Fruit fly (Drosophila melanogaster) whole organism, embryonic: Measurements from ENCODE around the gene beta4GalNAcTB.

Experiments used
- Adf1 ChIP-seq: fragments of 200-800 bp; sonication (Bioruptor generic); IDR thresholded peaks from 2 replicates; pipeline ENCODE4 v1.3.6; 2022; ENCODE audit warnings: missing biosample characterization, missing genetic modification characterization
- Aef1 ChIP-seq: fragments of 200-800 bp; sonication (Bioruptor generic); IDR thresholded peaks from 3 replicates; pipeline ENCODE4 v1.3.6; 2022; ENCODE audit warnings: missing biosample characterization, missing genetic modification characterization
- Antp ChIP-seq: fragments of 200-800 bp; sonication (Bioruptor generic); optimal IDR thresholded peaks from 3 replicates; lab custom pipeline; 2016; ENCODE audit warnings: missing biosample characterization, missing genetic modification characterization
- B-H2 ChIP-seq: fragments of 200-800 bp; sonication (Bioruptor generic); optimal IDR thresholded peaks from 2 replicates; lab custom pipeline; 2018; ENCODE audit warnings: missing biosample characterization, mild to moderate bottlenecking, missing genetic modification characterization
- BEAF-32 ChIP-seq: fragments of 200-800 bp; sonication (Bioruptor generic); optimal IDR thresholded peaks from 3 replicates; lab custom pipeline; 2017; ENCODE audit warnings: missing biosample characterization, missing genetic modification characterization, mild to moderate bottlenecking, moderate library complexity, missing genetic modification reagents
- BtbVII ChIP-seq: fragments of 200-800 bp; sonication (Bioruptor generic); optimal IDR thresholded peaks from 3 replicates; lab custom pipeline; 2017; ENCODE audit warnings: missing biosample characterization, mild to moderate bottlenecking, missing genetic modification characterization
- CG10209 ChIP-seq: fragments of 200-800 bp; sonication (Bioruptor generic); optimal IDR thresholded peaks from 3 replicates; lab custom pipeline; 2017; ENCODE audit warnings: missing biosample characterization, mild to moderate bottlenecking, missing genetic modification characterization, missing genetic modification reagents
- CG10431 ChIP-seq: fragments of 200-800 bp; sonication (Bioruptor generic); optimal IDR thresholded peaks from 3 replicates; lab custom pipeline; 2018; ENCODE audit warnings: missing biosample characterization, mild to moderate bottlenecking, missing genetic modification characterization
- CG11085 ChIP-seq: fragments of 200-800 bp; sonication (Bioruptor generic); IDR thresholded peaks from 2 replicates; pipeline ENCODE4 v1.3.6; 2022; ENCODE audit warnings: missing biosample characterization, missing genetic modification characterization
- CG12104 ChIP-seq: fragments of 200-800 bp; sonication (Bioruptor generic); optimal IDR thresholded peaks from 3 replicates; lab custom pipeline; 2016; ENCODE audit warnings: missing biosample characterization, missing genetic modification characterization
- CG12155 ChIP-seq: fragments of 200-800 bp; sonication (Bioruptor generic); optimal IDR thresholded peaks from 3 replicates; lab custom pipeline; 2016; ENCODE audit warnings: missing biosample characterization, missing genetic modification characterization
- CG1233 ChIP-seq: fragments of 200-800 bp; sonication (Bioruptor generic); optimal IDR thresholded peaks from 4 replicates; lab custom pipeline; 2018; ENCODE audit warnings: missing biosample characterization, mild to moderate bottlenecking, missing genetic modification characterization
- CG17912 ChIP-seq: fragments of 200-800 bp; sonication (Bioruptor generic); optimal IDR thresholded peaks from 2 replicates; lab custom pipeline; 2018; ENCODE audit warnings: missing biosample characterization, mild to moderate bottlenecking, missing genetic modification characterization
- CG4282 ChIP-seq: fragments of 200-800 bp; sonication (Bioruptor generic); optimal IDR thresholded peaks from 2 replicates; lab custom pipeline; 2016; ENCODE audit warnings: missing biosample characterization, missing genetic modification characterization
- CG4730 ChIP-seq: fragments of 200-800 bp; sonication (Bioruptor generic); IDR thresholded peaks from 2 replicates; pipeline ENCODE4 v1.3.6; 2022; ENCODE audit warnings: missing biosample characterization, missing genetic modification characterization
- CG5180 ChIP-seq: fragments of 200-800 bp; sonication (Bioruptor generic); optimal IDR thresholded peaks from 3 replicates; lab custom pipeline; 2017; ENCODE audit warnings: missing biosample characterization, missing genetic modification characterization, mild to moderate bottlenecking, moderate library complexity, missing genetic modification reagents
- CG6813 ChIP-seq: fragments of 200-800 bp; sonication (Bioruptor generic); optimal IDR thresholded peaks from 2 replicates; lab custom pipeline; 2017; ENCODE audit warnings: missing biosample characterization, missing genetic modification characterization, mild to moderate bottlenecking, moderate library complexity, missing genetic modification reagents
- CG8478 ChIP-seq: fragments of >200 bp; optimal IDR thresholded peaks from 2 replicates; lab custom pipeline; 2018
- Chrac-16 ChIP-seq: fragments of 200-800 bp; sonication (Bioruptor generic); optimal IDR thresholded peaks from 3 replicates; lab custom pipeline; 2016; ENCODE audit warnings: missing biosample characterization, missing genetic modification characterization
- CoRest ChIP-seq: fragments of 200-800 bp; sonication (Bioruptor generic); optimal IDR thresholded peaks from 3 replicates; lab custom pipeline; 2018; ENCODE audit warnings: missing biosample characterization, mild to moderate bottlenecking, missing genetic modification characterization, moderate library complexity
- D19A ChIP-seq: fragments of 200-800 bp; optimal IDR thresholded peaks from 3 replicates; lab custom pipeline; 2019; ENCODE audit warnings: missing biosample characterization, mild to moderate bottlenecking, missing genetic modification characterization, moderate library complexity
- Dfd ChIP-seq, 2 experiments: fragments of >200 bp; optimal IDR thresholded peaks; 2 replicates each; lab custom pipeline; 2017; ENCODE audit warnings: missing biosample characterization in 2 of 2, missing genetic modification characterization in 2 of 2
- Dip3 ChIP-seq: fragments of 200-800 bp; sonication (Bioruptor generic); optimal IDR thresholded peaks from 3 replicates; lab custom pipeline; 2016; ENCODE audit warnings: missing biosample characterization, missing genetic modification characterization
- HLH54F ChIP-seq: fragments of 200-800 bp; sonication (Bioruptor generic); optimal IDR thresholded peaks from 3 replicates; lab custom pipeline; 2016; ENCODE audit warnings: missing biosample characterization, missing genetic modification characterization
- Hey ChIP-seq: fragments of 200-800 bp; sonication (Bioruptor generic); optimal IDR thresholded peaks from 3 replicates; lab custom pipeline; 2018; ENCODE audit warnings: missing biosample characterization, mild to moderate bottlenecking, missing genetic modification characterization
- Hr39 ChIP-seq: fragments of >200 bp; optimal IDR thresholded peaks from 2 replicates; lab custom pipeline; 2017
- Lim3 ChIP-seq: fragments of 200-800 bp; sonication (Bioruptor generic); IDR thresholded peaks from 2 replicates; pipeline ENCODE4 v1.3.6; 2022; ENCODE audit warnings: missing biosample characterization, missing genetic modification characterization
- Mes4 ChIP-seq: fragments of 200-800 bp; sonication (Bioruptor generic); optimal IDR thresholded peaks from 2 replicates; lab custom pipeline; 2016; ENCODE audit warnings: missing biosample characterization, missing genetic modification characterization
- Myb ChIP-seq: fragments of 200-800 bp; sonication (Bioruptor generic); optimal IDR thresholded peaks from 2 replicates; lab custom pipeline; 2016; ENCODE audit warnings: missing biosample characterization, missing genetic modification characterization
- NC2β ChIP-seq: fragments of 200-800 bp; sonication (Bioruptor generic); optimal IDR thresholded peaks from 2 replicates; lab custom pipeline; 2016; ENCODE audit warnings: missing biosample characterization, missing genetic modification characterization
- Neu2 ChIP-seq: fragments of 200-800 bp; sonication (Bioruptor generic); optimal IDR thresholded peaks from 3 replicates; lab custom pipeline; 2016; ENCODE audit warnings: missing biosample characterization, missing genetic modification characterization, borderline replicate concordance
- Nf-YB ChIP-seq: fragments of 200-800 bp; sonication (Bioruptor generic); optimal IDR thresholded peaks from 3 replicates; lab custom pipeline; 2019; ENCODE audit warnings: missing biosample characterization, mild to moderate bottlenecking, missing genetic modification characterization, moderate library complexity
- Ssrp ChIP-seq: fragments of 200-800 bp; sonication (Bioruptor generic); optimal IDR thresholded peaks from 2 replicates; lab custom pipeline; 2018; ENCODE audit warnings: missing biosample characterization, mild to moderate bottlenecking, missing genetic modification characterization, moderate library complexity
- Vsx1 ChIP-seq: fragments of 200-800 bp; sonication (Bioruptor generic); optimal IDR thresholded peaks from 2 replicates; lab custom pipeline; 2017; ENCODE audit warnings: missing biosample characterization, mild to moderate bottlenecking, missing genetic modification characterization, missing genetic modification reagents
- YL-1 ChIP-seq: fragments of 200-800 bp; sonication (Bioruptor generic); optimal IDR thresholded peaks from 3 replicates; lab custom pipeline; 2017; ENCODE audit warnings: missing biosample characterization, mild to moderate bottlenecking, missing genetic modification characterization
- ac ChIP-seq: fragments of 200-800 bp; sonication (Bioruptor generic); optimal IDR thresholded peaks from 3 replicates; lab custom pipeline; 2017; ENCODE audit warnings: missing biosample characterization, mild to moderate bottlenecking, missing genetic modification characterization
- ap ChIP-seq: fragments of 200-800 bp; sonication (Bioruptor generic); IDR thresholded peaks from 2 replicates; pipeline ENCODE4 v1.3.6; 2022; ENCODE audit warnings: missing biosample characterization, missing genetic modification characterization
- en ChIP-seq: fragments of 200-800 bp; sonication (Bioruptor generic); optimal IDR thresholded peaks from 2 replicates; lab custom pipeline; 2016; ENCODE audit warnings: missing biosample characterization, missing genetic modification characterization
- gcm ChIP-seq: fragments of 200-800 bp; sonication (Bioruptor generic); optimal IDR thresholded peaks from 2 replicates; lab custom pipeline; 2019; ENCODE audit warnings: missing biosample characterization, mild to moderate bottlenecking, missing genetic modification characterization, moderate library complexity
- ind ChIP-seq: fragments of 200-800 bp; sonication (Bioruptor generic); optimal IDR thresholded peaks from 3 replicates; lab custom pipeline; 2016; ENCODE audit warnings: missing biosample characterization, missing genetic modification characterization
- knrl ChIP-seq: fragments of 200-800 bp; sonication (Bioruptor generic); IDR thresholded peaks from 3 replicates; pipeline ENCODE4 v1.3.6; 2022; ENCODE audit warnings: missing biosample characterization, missing genetic modification characterization; ENCODE audit not compliant: partially characterized antibody
- lmd ChIP-seq: fragments of 200-800 bp; sonication (Bioruptor generic); IDR thresholded peaks from 2 replicates; pipeline ENCODE4 v1.3.6; 2022; ENCODE audit warnings: missing biosample characterization, missing genetic modification characterization
- nom ChIP-seq: fragments of 200-800 bp; sonication (Bioruptor generic); optimal IDR thresholded peaks from 2 replicates; lab custom pipeline; 2017; ENCODE audit warnings: missing biosample characterization, missing genetic modification characterization, mild to moderate bottlenecking, moderate library complexity, missing genetic modification reagents
- otp ChIP-seq: fragments of 200-800 bp; sonication (Bioruptor generic); IDR thresholded peaks from 3 replicates; pipeline ENCODE4, ENCODE4 v1.3.6; 2022; ENCODE audit warnings: missing biosample characterization, missing genetic modification characterization
- p53 ChIP-seq: fragments of 200-800 bp; sonication (Bioruptor generic); optimal IDR thresholded peaks from 2 replicates; lab custom pipeline; 2016; ENCODE audit warnings: missing biosample characterization, missing genetic modification characterization
- pb ChIP-seq: fragments of 200-800 bp; sonication (Bioruptor generic); optimal IDR thresholded peaks from 3 replicates; lab custom pipeline; 2016; ENCODE audit warnings: missing biosample characterization, missing genetic modification characterization
- shn ChIP-seq: fragments of 200-800 bp; sonication (Bioruptor generic); optimal IDR thresholded peaks from 3 replicates; lab custom pipeline; 2016; ENCODE audit warnings: missing biosample characterization, missing genetic modification characterization
- sisA ChIP-seq: fragments of 200-800 bp; sonication (Bioruptor generic); IDR thresholded peaks from 2 replicates; pipeline ENCODE4 v1.3.6; 2022; ENCODE audit warnings: missing biosample characterization, missing genetic modification characterization
- slou ChIP-seq: fragments of 200-800 bp; sonication (Bioruptor generic); optimal IDR thresholded peaks from 3 replicates; lab custom pipeline; 2016; ENCODE audit warnings: missing biosample characterization, missing genetic modification characterization
- trh ChIP-seq: fragments of 200-800 bp; sonication (Bioruptor generic); optimal IDR thresholded peaks from 2 replicates; lab custom pipeline; 2016; ENCODE audit warnings: missing biosample characterization, missing genetic modification characterization
- zen ChIP-seq: fragments of 200-800 bp; sonication (Bioruptor generic); optimal IDR thresholded peaks from 3 replicates; lab custom pipeline; 2018; ENCODE audit warnings: missing biosample characterization, mild to moderate bottlenecking, missing genetic modification characterization, moderate library complexity

Gene beta4GalNAcTB

DNA sequence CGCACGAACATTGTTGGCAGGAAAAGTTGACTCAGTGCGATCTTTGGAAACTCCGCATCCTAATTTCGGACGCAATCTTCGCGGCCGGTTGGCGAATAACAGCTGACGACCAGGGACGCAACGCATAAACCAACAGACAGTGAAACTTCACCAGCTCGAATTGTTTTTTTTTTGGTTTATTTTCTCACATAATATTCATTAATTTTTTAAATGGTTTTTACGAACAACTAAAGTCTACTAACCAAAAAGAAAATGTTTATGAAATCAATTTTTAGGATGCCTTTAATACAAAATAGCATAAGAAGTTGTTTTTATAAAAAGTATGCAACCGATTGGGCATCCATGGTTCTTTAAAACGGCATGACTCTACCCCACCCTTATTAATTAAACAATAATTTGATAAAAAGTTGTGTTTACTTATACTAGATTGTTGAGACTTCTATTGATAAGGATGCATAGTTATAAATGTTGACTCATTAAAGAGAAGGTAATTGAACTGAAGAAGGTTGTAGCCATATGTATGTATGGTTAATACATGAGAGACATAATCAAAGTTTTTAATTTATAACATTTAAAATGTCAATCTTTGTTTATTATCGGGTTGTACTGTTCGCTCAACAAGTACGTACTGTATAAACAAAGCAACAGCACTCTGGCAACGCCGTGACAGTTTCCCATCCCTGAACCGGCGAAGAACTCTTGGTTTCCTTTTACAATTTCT, at the start of gene beta4GalNAcTB, which contains the start of gene Cpsf100 (continued):
- TF ChIP-seq en (GFP tag; lab: Kevin White, UChicago) (no peak), gcm (GFP tag; lab: Kevin White, UChicago) (no peak), lmd (peak; percentile 68), Hr39 (no peak), CG1233 (GFP tag; lab: Kevin White, UChicago) (peak; percentile 81), Mes4 (GFP tag; lab: Kevin White, UChicago) (peak; percentile 55), CG4282 (GFP tag; lab: Kevin White, UChicago) (no peak), Chrac-16 (GFP tag; lab: Kevin White, UChicago) (peak; percentile 74), pb (no peak), CG12104 (GFP tag; lab: Kevin White, UChicago) (peak; percentile 79), knrl (no peak), CG17912 (GFP tag; lab: Kevin White, UChicago) (no peak), CG12155 (peak; percentile 48), Dfd (GFP tag; optimal IDR thresholded peaks at IDR 0.05; lab: Kevin White, UChicago) (no peak), trh (GFP tag; lab: Kevin White, UChicago) (peak; percentile 21), CG10209 (GFP tag; lab: Kevin White, UChicago) (peak; percentile 70), NC2β (GFP tag; lab: Kevin White, UChicago) (peak; percentile 27), Vsx1 (GFP tag; lab: Kevin White, UChicago) (no peak), Lim3 (GFP tag; lab: Robert Waterston, UW) (no peak), BEAF-32 (peak; percentile 7), Nf-YB (GFP tag; lab: Kevin White, UChicago) (peak; percentile 24), CG5180 (no peak), p53 (GFP tag; lab: Kevin White, UChicago) (no peak), zen (tag; lab: Kevin White, UChicago) (peak; percentile 56), HLH54F (GFP tag; lab: Kevin White, UChicago) (peak; percentile 68), BtbVII (GFP tag; lab: Kevin White, UChicago) (peak; percentile 43), D19A (tag; lab: Kevin White, UChicago) (no peak), CG11085 (GFP tag; lab: Robert Waterston, UW) (peak; percentile 72), B-H2 (GFP tag; lab: Kevin White, UChicago) (peak; percentile 17), ap (GFP tag; lab: Robert Waterston, UW) (peak; percentile 46), Myb (GFP tag; lab: Kevin White, UChicago) (peak; percentile 17), shn (GFP tag; lab: Kevin White, UChicago) (peak; percentile 33), Ssrp (tag; lab: Kevin White, UChicago) (peak; percentile 72), Dip3 (peak; percentile 47), Neu2 (no peak), sisA (GFP tag; lab: Robert Waterston, UW) (peak; percentile 69), nom (no peak), CG4730 (GFP tag; lab: Robert Waterston, UW) (peak; percentile 27), Aef1 (peak; percentile 59), ac (no peak), YL-1 (GFP tag; lab: Kevin White, UChicago) (no peak), slou (peak; percentile 60), otp (GFP tag; lab: Robert Waterston, UW) (peak; percentile 40; the same call in 1 of the 3 replicates), CG10431 (GFP tag; lab: Kevin White, UChicago) (no peak), Hey (no peak), CG8478 (lab: Kevin White, UChicago) (no peak), ind (GFP tag; lab: Kevin White, UChicago) (peak; percentile 84), Adf1 (GFP tag; lab: Robert Waterston, UW) (no peak; the same call in 1 of the 2 replicates), CG6813 (GFP tag; lab: Kevin White, UChicago) (no peak), Antp (GFP tag; lab: Kevin White, UChicago) (peak; percentile 52), CoRest (peak; percentile 87)
